Worm (Caenorhabditis elegans) whole organism, L3 larva: ENCODE results near the gene F22B5.4.

Experiments
- R02D3.7 ChIP-seq: fragments of 150-350 bp; optimal IDR thresholded peaks from 2 replicates; lab custom pipeline; 2014; ENCODE audit warnings: missing biosample characterization, missing genetic modification characterization
- ZK546.5 ChIP-seq: sonication (generic microtip); optimal IDR thresholded peaks from 2 replicates; lab custom pipeline; 2017; ENCODE audit warnings: missing biosample characterization, missing genetic modification characterization
- aly-2 ChIP-seq: fragments of 150-350 bp; optimal IDR thresholded peaks from 2 replicates; lab custom pipeline; 2014; ENCODE audit warnings: missing biosample characterization, missing genetic modification characterization
- ama-1 ChIP-seq: fragments of 150-350 bp; optimal IDR thresholded peaks from 2 replicates; lab custom pipeline; 2018
- ceh-16 ChIP-seq: sonication (generic microtip); optimal IDR thresholded peaks from 2 replicates; lab custom pipeline; 2017; ENCODE audit warnings: missing biosample characterization, missing genetic modification characterization
- ceh-28 ChIP-seq: fragments of 150-350 bp; optimal IDR thresholded peaks from 2 replicates; lab custom pipeline; 2014; ENCODE audit warnings: missing biosample characterization, missing genetic modification reagents, missing genetic modification characterization
- ceh-82 ChIP-seq: fragments of 150-350 bp; optimal IDR thresholded peaks from 2 replicates; lab custom pipeline; 2014; ENCODE audit warnings: missing biosample characterization, missing genetic modification characterization
- ceh-9 ChIP-seq: sonication (generic microtip); optimal IDR thresholded peaks from 2 replicates; lab custom pipeline; 2018; ENCODE audit warnings: missing biosample characterization, missing genetic modification characterization
- daf-12 ChIP-seq: fragments of 150-350 bp; optimal IDR thresholded peaks from 2 replicates; lab custom pipeline; 2014; ENCODE audit warnings: missing biosample characterization, missing genetic modification reagents, missing genetic modification characterization
- egl-27 ChIP-seq: sonication (generic microtip); optimal IDR thresholded peaks from 4 replicates; lab custom pipeline; 2017; ENCODE audit warnings: missing biosample characterization, missing genetic modification reagents, missing genetic modification characterization
- egl-5 ChIP-seq: fragments of 150-350 bp; optimal IDR thresholded peaks from 2 replicates; lab custom pipeline; 2017; ENCODE audit warnings: missing biosample characterization, missing genetic modification reagents, missing genetic modification characterization, inconsistent platforms
- elt-1 ChIP-seq: fragments of 150-350 bp; optimal IDR thresholded peaks from 2 replicates; lab custom pipeline; 2014; ENCODE audit warnings: missing biosample characterization, missing genetic modification characterization
- elt-2 ChIP-seq: sonication (generic microtip); optimal IDR thresholded peaks from 2 replicates; lab custom pipeline; 2016; ENCODE audit warnings: missing genetic modification reagents, mild to moderate bottlenecking, missing genetic modification characterization, missing compliant biosample characterization
- elt-3 ChIP-seq, 3 experiments: fragments of 150-350 bp in 1 of 3; sonication (generic microtip) in 2 of 3; optimal IDR thresholded peaks; 2 replicates in 2 of 3; 4 replicates in 1 of 3; lab custom pipeline; 2014 to 2017; ENCODE audit warnings: missing biosample characterization in 3 of 3, missing genetic modification characterization in 3 of 3
- eor-1 ChIP-seq, 2 experiments: fragments of 150-350 bp; optimal IDR thresholded peaks; 2 replicates each; lab custom pipeline; 2014 to 2018; ENCODE audit warnings: missing biosample characterization in 2 of 2, missing genetic modification characterization in 2 of 2
- fkh-10 ChIP-seq: sonication (generic microtip); optimal IDR thresholded peaks from 2 replicates; lab custom pipeline; 2017; ENCODE audit warnings: missing biosample characterization, missing genetic modification reagents, missing genetic modification characterization
- fkh-2 ChIP-seq: fragments of 150-350 bp; optimal IDR thresholded peaks from 2 replicates; lab custom pipeline; 2014; ENCODE audit warnings: missing biosample characterization, missing genetic modification reagents, missing genetic modification characterization
- hmg-11 ChIP-seq: sonication (generic microtip); optimal IDR thresholded peaks from 2 replicates; lab custom pipeline; 2016; ENCODE audit warnings: missing genetic modification characterization, missing compliant biosample characterization
- jun-1 ChIP-seq: fragments of 150-350 bp; optimal IDR thresholded peaks from 2 replicates; lab custom pipeline; 2014; ENCODE audit warnings: missing biosample characterization, missing genetic modification reagents, missing genetic modification characterization
- lin-15B ChIP-seq: fragments of 150-350 bp; optimal IDR thresholded peaks from 2 replicates; lab custom pipeline; 2014; ENCODE audit warnings: missing biosample characterization, missing genetic modification characterization
- lin-39 ChIP-seq: fragments of 150-350 bp; optimal IDR thresholded peaks from 2 replicates; lab custom pipeline; 2018; ENCODE audit warnings: missing biosample characterization, missing genetic modification reagents, missing genetic modification characterization
- mml-1 ChIP-seq: fragments of 150-350 bp; sonication (generic microtip); optimal IDR thresholded peaks from 3 replicates; lab custom pipeline; 2014; ENCODE audit warnings: missing biosample characterization, missing genetic modification characterization
- nfya-1 ChIP-seq: sonication (generic microtip); optimal IDR thresholded peaks from 2 replicates; lab custom pipeline; 2017; ENCODE audit warnings: missing genetic modification characterization, mild to moderate bottlenecking, missing compliant biosample characterization, antibody characterized with exemption, moderate library complexity; ENCODE audit not compliant: insufficient read depth
- nhr-11 ChIP-seq: fragments of 150-350 bp; optimal IDR thresholded peaks from 2 replicates; lab custom pipeline; 2014; ENCODE audit warnings: missing biosample characterization, missing genetic modification characterization
- nhr-12 ChIP-seq: fragments of 150-350 bp; optimal IDR thresholded peaks from 2 replicates; lab custom pipeline; 2014; ENCODE audit warnings: missing biosample characterization, missing genetic modification characterization
- nhr-23 ChIP-seq: fragments of 150-350 bp; optimal IDR thresholded peaks from 2 replicates; lab custom pipeline; 2014; ENCODE audit warnings: missing biosample characterization, missing genetic modification reagents, missing genetic modification characterization
- nhr-237 ChIP-seq: fragments of 150-350 bp; optimal IDR thresholded peaks from 2 replicates; lab custom pipeline; 2014; ENCODE audit warnings: missing biosample characterization, missing genetic modification characterization
- nhr-25 ChIP-seq: sonication (generic microtip); optimal IDR thresholded peaks from 2 replicates; lab custom pipeline; 2017; ENCODE audit warnings: missing biosample characterization, missing genetic modification characterization
- nhr-28 ChIP-seq: fragments of 150-350 bp; optimal IDR thresholded peaks from 2 replicates; lab custom pipeline; 2014; ENCODE audit warnings: missing biosample characterization, missing genetic modification characterization
- nhr-67 ChIP-seq: fragments of 150-350 bp; optimal IDR thresholded peaks from 2 replicates; lab custom pipeline; 2014; ENCODE audit warnings: missing biosample characterization, missing genetic modification characterization
- nhr-76 ChIP-seq: fragments of 150-350 bp; sonication (generic microtip); optimal IDR thresholded peaks from 5 replicates; lab custom pipeline; 2014; ENCODE audit warnings: missing biosample characterization, missing genetic modification characterization
- pha-4 ChIP-seq: fragments of 150-350 bp; optimal IDR thresholded peaks from 2 replicates; lab custom pipeline; 2014; ENCODE audit warnings: missing biosample characterization, missing genetic modification reagents, missing genetic modification characterization
- pqm-1 ChIP-seq: fragments of 150-350 bp; optimal IDR thresholded peaks from 2 replicates; lab custom pipeline; 2017; ENCODE audit warnings: missing biosample characterization, missing genetic modification characterization, inconsistent platforms
- sea-2 ChIP-seq: fragments of 150-350 bp; sonication (generic microtip); optimal IDR thresholded peaks from 4 replicates; lab custom pipeline; 2014; ENCODE audit warnings: missing biosample characterization, missing genetic modification reagents, missing genetic modification characterization
- skn-1 ChIP-seq: fragments of 150-350 bp; optimal IDR thresholded peaks from 2 replicates; lab custom pipeline; 2014; ENCODE audit warnings: missing biosample characterization, missing genetic modification characterization
- snpc-4 ChIP-seq: fragments of 150-350 bp; optimal IDR thresholded peaks from 2 replicates; lab custom pipeline; 2014; ENCODE audit warnings: missing biosample characterization, missing genetic modification characterization
- tbx-2 ChIP-seq: sonication (generic microtip); optimal IDR thresholded peaks from 2 replicates; lab custom pipeline; 2016; ENCODE audit warnings: mild to moderate bottlenecking, missing genetic modification characterization, missing compliant biosample characterization
- unc-62 ChIP-seq: fragments of 150-350 bp; sonication (generic microtip); optimal IDR thresholded peaks from 4 replicates; lab custom pipeline; 2014; ENCODE audit warnings: missing biosample characterization, missing genetic modification reagents, missing genetic modification characterization
- zag-1 ChIP-seq: fragments of 150-350 bp; optimal IDR thresholded peaks from 2 replicates; lab custom pipeline; 2014; ENCODE audit warnings: missing biosample characterization, missing genetic modification characterization
- ztf-11 ChIP-seq: fragments of 150-350 bp; optimal IDR thresholded peaks from 2 replicates; lab custom pipeline; 2014; ENCODE audit warnings: missing biosample characterization, missing genetic modification characterization
- ztf-4 ChIP-seq: fragments of 150-350 bp; optimal IDR thresholded peaks from 2 replicates; lab custom pipeline; 2014; ENCODE audit warnings: missing biosample characterization, missing genetic modification characterization

F22B5.4 gene

ce11 chrII:8456681-8457389 lies 7.3 kb downstream of the F22B5.4 start:
- TF ChIP-seq elt-2 (tag; lab: Kevin White, UChicago) (no peak), nhr-23 (tag; lab: Kevin White, UChicago) (no peak), fkh-10 (GFP tag; lab: Kevin White, UChicago) (no peak), unc-62 (GFP tag; lab: Kevin White, UChicago) (no peak), egl-5 (tag; lab: Kevin White, UChicago) (no peak)

DNA sequence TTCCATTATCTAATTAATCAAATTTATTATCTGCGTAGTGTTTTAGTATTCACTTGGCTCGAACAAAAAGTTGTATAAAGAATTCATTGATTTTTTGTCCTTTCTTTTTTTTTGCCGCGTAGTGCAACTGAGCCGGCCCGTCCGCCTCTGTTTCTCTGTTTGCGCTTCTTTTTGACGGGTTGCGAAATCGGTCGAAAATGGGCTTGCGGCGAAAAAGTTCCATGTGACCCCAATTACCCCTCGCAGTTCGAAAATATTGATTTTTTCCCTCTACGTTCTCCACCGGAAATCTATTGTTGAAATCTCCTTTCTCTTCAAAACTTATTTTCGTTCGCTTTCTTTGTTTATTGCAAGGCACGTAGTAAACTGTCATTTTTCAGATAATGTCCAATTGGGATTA lies 7.9 kb downstream of the F22B5.4 start, which contains the start of gene zyg-9:
TSS of gene zyg-9 (plus strand) at position 381 of the 400 bp plus-strand sequence.
- TF ChIP-seq nhr-76 (tag; lab: Kevin White, UChicago) (no peak), nhr-237 (tag; lab: Kevin White, UChicago) (no peak), hmg-11 (tag; lab: Kevin White, UChicago) (peak; percentile 33), elt-3 (tag; optimal IDR thresholded peaks at IDR 0.05; lab: Kevin White, UChicago) (no peak), lin-39 (tag; lab: Kevin White, UChicago) (peak; percentile 54), ceh-9 (tag; lab: Kevin White, UChicago) (no peak), ceh-28 (tag; lab: Kevin White, UChicago) (peak; percentile 32), pha-4 (tag; lab: Kevin White, UChicago) (peak; percentile 20), ama-1 (lab: Kevin White, UChicago) (no peak), ztf-11 (tag; lab: Kevin White, UChicago) (no peak), egl-27 (tag; lab: Kevin White, UChicago) (no peak), tbx-2 (tag; lab: Kevin White, UChicago) (no peak), skn-1 (tag; lab: Kevin White, UChicago) (no peak), R02D3.7 (no peak), nfya-1 (tag; lab: Kevin White, UChicago) (peak; percentile 39), lin-15B (tag; lab: Kevin White, UChicago) (peak; percentile 34), sea-2 (GFP tag; lab: Kevin White, UChicago) (no peak), jun-1 (no peak), zag-1 (tag; lab: Kevin White, UChicago) (no peak), mml-1 (tag; lab: Kevin White, UChicago) (no peak), snpc-4 (tag; lab: Kevin White, UChicago) (no peak), ZK546.5 (tag; lab: Kevin White, UChicago) (no peak), nhr-28 (no peak), unc-62 (GFP tag; lab: Kevin White, UChicago) (no peak), nhr-25 (tag; lab: Kevin White, UChicago) (no peak), nhr-12 (tag; lab: Kevin White, UChicago) (no peak), fkh-10 (GFP tag; lab: Kevin White, UChicago) (no peak), ztf-4 (no peak), eor-1 (tag; optimal IDR thresholded peaks at IDR 0.05; lab: Kevin White, UChicago) (no peak), aly-2 (tag; lab: Kevin White, UChicago) (no peak), nhr-23 (tag; lab: Kevin White, UChicago) (peak; percentile 14), ceh-16 (no peak), pqm-1 (no peak), daf-12 (tag; lab: Kevin White, UChicago) (no peak), fkh-2 (tag; lab: Kevin White, UChicago) (no peak), ceh-82 (no peak), elt-1 (tag; lab: Kevin White, UChicago) (no peak), nhr-11 (tag; lab: Kevin White, UChicago) (no peak), nhr-67 (no peak)
- TF ChIP-seq, all 47 proteins: peak for 7
